Comparison of ENCODE assay signal across 3 worm cellular contexts in genomic region chrIV:2707012-2707411, ce11.
TF ChIP-seq lines count a peak whose summit lies in the region.

Gene ubc-8 (minus strand): TSS chrIV:2707238.

TF ChIP-seq in whole organism, L1 larva, 84 proteins besides CTCF, POLR2A, EP300 and RAD21:
- TF ChIP-seq xbp-1 (tag; optimal IDR thresholded peaks at IDR 0.05; lab: Kevin White, UChicago), result no peak
- no peak for TF ChIP-seq nhr-12 (tag; optimal IDR thresholded peaks at IDR 0.05; lab: Kevin White, UChicago)
- no peak for TF ChIP-seq ztf-11 (tag; optimal IDR thresholded peaks at IDR 0.05; lab: Kevin White, UChicago)
- TF ChIP-seq irx-1 (tag; optimal IDR thresholded peaks at IDR 0.05; lab: Kevin White, UChicago), result no peak
- TF ChIP-seq pag-3 (tag; optimal IDR thresholded peaks at IDR 0.05; lab: Kevin White, UChicago; ENCODE audit: borderline replicate concordance, insufficient read depth), result no peak
- peak; percentile 3 for TF ChIP-seq ceh-90 (tag; optimal IDR thresholded peaks at IDR 0.05; lab: Kevin White, UChicago)
- no peak for TF ChIP-seq fkh-8 (tag; optimal IDR thresholded peaks at IDR 0.05; lab: Kevin White, UChicago)

TF ChIP-seq in whole organism, L4 larva, 104 proteins besides CTCF, POLR2A, EP300 and RAD21:
- TF ChIP-seq snpc-4 (tag; optimal IDR thresholded peaks at IDR 0.05; lab: Kevin White, UChicago), result no peak
- TF ChIP-seq Y75B8A.6 (GFP tag; IDR thresholded peaks at IDR 0.05; lab: Robert Waterston, UW), result 0 out of 2 replicates have a peak, but pooled peaks have one; percentile 49
- peak; percentile 96 for TF ChIP-seq aha-1 (tag; lab: Kevin White, UChicago)
- TF ChIP-seq ceh-28 (tag; optimal IDR thresholded peaks at IDR 0.05; lab: Kevin White, UChicago), result peak; percentile 50
- peak in 1 of 2 experiments; percentile 50 for TF ChIP-seq unc-62 (GFP tag; optimal IDR thresholded peaks at IDR 0.05 in 1 of 2; lab: Kevin White, UChicago)
- no peak for TF ChIP-seq unc-62 (tag; optimal IDR thresholded peaks at IDR 0.05; lab: Kevin White, UChicago)
- TF ChIP-seq unc-39 (tag; optimal IDR thresholded peaks at IDR 0.05; lab: Kevin White, UChicago), result no peak

TF ChIP-seq in whole organism, midembryonic, 9 proteins besides CTCF, POLR2A, EP300 and RAD21:
- TF ChIP-seq flt-1 (GFP tag; IDR thresholded peaks at IDR 0.05; lab: Robert Waterston, UW), result no peak
- TF ChIP-seq T22C8.4 (GFP tag; IDR thresholded peaks at IDR 0.05; lab: Robert Waterston, UW), result 0 out of 2 replicates have a peak, but pooled peaks have one; percentile 40

Comparison
In these comparisons a context has a peak if more than half of its experiments do, and no peak if none do; other contexts are left out.
1. Of the 29 proteins assayed by ChIP-seq in both whole organism, L4 larva and whole organism, L1 larva: peak only in whole organism, L4 larva: aha-1; only in whole organism, L1 larva: none; in both: none; in neither: 27; mixed calls (peak in some experiments, not most) for 1.